Fruit fly (Drosophila melanogaster) whole organism, adult: ENCODE results near the gene beta'COP.
A peak's percentile ranks its signal among the peaks of the same experiment; 100 is the strongest.

Source experiments
- CG12768 ChIP-seq: fragments of 200-800 bp; sonication (Bioruptor generic); optimal IDR thresholded peaks from 2 replicates; lab custom pipeline; 2017; ENCODE audit warnings: missing biosample characterization, missing genetic modification characterization, mild to moderate bottlenecking, moderate library complexity, missing genetic modification reagents
- CG1620 ChIP-seq: fragments of 200-800 bp; sonication (Bioruptor generic); optimal IDR thresholded peaks from 2 replicates; lab custom pipeline; 2016; ENCODE audit warnings: missing biosample characterization, missing genetic modification characterization
- CG33017 ChIP-seq: fragments of 200-800 bp; sonication (Bioruptor generic); optimal IDR thresholded peaks from 2 replicates; lab custom pipeline; 2018; ENCODE audit warnings: missing biosample characterization, mild to moderate bottlenecking, missing genetic modification characterization, moderate library complexity
- CG5204 ChIP-seq: fragments of 200-800 bp; sonication (Bioruptor generic); optimal IDR thresholded peaks from 2 replicates; lab custom pipeline; 2016; ENCODE audit warnings: missing biosample characterization, missing genetic modification characterization
- Hr96 ChIP-seq: fragments of 200-800 bp; sonication (Bioruptor generic); optimal IDR thresholded peaks from 2 replicates; lab custom pipeline; 2016; ENCODE audit warnings: missing biosample characterization, missing genetic modification characterization
- bab1 ChIP-seq: fragments of 200-800 bp; sonication (Bioruptor generic); optimal IDR thresholded peaks from 3 replicates; lab custom pipeline; 2019; ENCODE audit warnings: missing biosample characterization, mild to moderate bottlenecking, missing genetic modification characterization, moderate library complexity
- cic ChIP-seq: fragments of 200-800 bp; sonication (Bioruptor generic); optimal IDR thresholded peaks from 2 replicates; lab custom pipeline; 2017; ENCODE audit warnings: missing biosample characterization, mild to moderate bottlenecking, missing genetic modification characterization, moderate library complexity
- kay ChIP-seq: fragments of 200-800 bp; sonication (Bioruptor generic); peaks from one replicate; lab custom pipeline; 2016; ENCODE audit warnings: missing biosample characterization, missing genetic modification characterization, borderline replicate concordance
- tj ChIP-seq: fragments of 200-800 bp; sonication (Bioruptor generic); optimal IDR thresholded peaks from 3 replicates; lab custom pipeline; 2017; ENCODE audit warnings: missing biosample characterization, mild to moderate bottlenecking, missing genetic modification characterization, moderate library complexity
- toe ChIP-seq: fragments of 200-800 bp; sonication (Bioruptor generic); optimal IDR thresholded peaks from 2 replicates; lab custom pipeline; 2016; ENCODE audit warnings: missing biosample characterization, missing genetic modification characterization

DNA sequence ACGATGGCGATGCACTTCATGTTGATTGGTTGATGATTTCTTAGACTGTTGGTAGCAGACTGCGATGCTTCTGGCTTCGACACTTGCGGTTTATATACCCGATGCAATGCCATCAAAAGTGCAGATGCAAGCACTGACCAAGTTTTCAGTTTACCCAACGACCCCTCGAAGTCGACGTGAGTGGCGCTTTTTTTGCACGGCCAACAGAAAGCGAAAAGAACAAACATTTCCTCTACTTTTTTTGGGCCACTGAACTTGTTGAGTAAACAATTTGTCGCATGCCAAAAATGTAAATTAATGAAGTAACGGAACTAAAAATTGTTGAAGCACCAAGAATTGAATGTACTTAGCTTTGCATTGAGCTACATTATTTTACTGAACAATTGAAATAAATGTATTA lies 32.9 kb downstream of the beta'COP start, which contains the start of gene Vm34Ca:
- no peak for TF ChIP-seq CG12768 (GFP tag; lab: Kevin White, UChicago)
- TF ChIP-seq cic = no peak
- peak; percentile 99 for TF ChIP-seq tj
- no peak for TF ChIP-seq CG33017 (tag; lab: Kevin White, UChicago)
- TF ChIP-seq bab1 (GFP tag; lab: Kevin White, UChicago) = peak; percentile 49
- no peak for TF ChIP-seq toe (GFP tag; lab: Kevin White, UChicago)
- TF ChIP-seq CG1620 (GFP tag; lab: Kevin White, UChicago) = no peak
- TF ChIP-seq Hr96 (GFP tag; lab: Kevin White, UChicago) = no peak
- TF ChIP-seq CG5204 (GFP tag; lab: Kevin White, UChicago) = no peak
- no peak for TF ChIP-seq kay (GFP tag; lab: Kevin White, UChicago)
